Worm (Caenorhabditis elegans): Measurements from ENCODE around the gene T27E4.1.

T27E4.1 gene

DNA sequence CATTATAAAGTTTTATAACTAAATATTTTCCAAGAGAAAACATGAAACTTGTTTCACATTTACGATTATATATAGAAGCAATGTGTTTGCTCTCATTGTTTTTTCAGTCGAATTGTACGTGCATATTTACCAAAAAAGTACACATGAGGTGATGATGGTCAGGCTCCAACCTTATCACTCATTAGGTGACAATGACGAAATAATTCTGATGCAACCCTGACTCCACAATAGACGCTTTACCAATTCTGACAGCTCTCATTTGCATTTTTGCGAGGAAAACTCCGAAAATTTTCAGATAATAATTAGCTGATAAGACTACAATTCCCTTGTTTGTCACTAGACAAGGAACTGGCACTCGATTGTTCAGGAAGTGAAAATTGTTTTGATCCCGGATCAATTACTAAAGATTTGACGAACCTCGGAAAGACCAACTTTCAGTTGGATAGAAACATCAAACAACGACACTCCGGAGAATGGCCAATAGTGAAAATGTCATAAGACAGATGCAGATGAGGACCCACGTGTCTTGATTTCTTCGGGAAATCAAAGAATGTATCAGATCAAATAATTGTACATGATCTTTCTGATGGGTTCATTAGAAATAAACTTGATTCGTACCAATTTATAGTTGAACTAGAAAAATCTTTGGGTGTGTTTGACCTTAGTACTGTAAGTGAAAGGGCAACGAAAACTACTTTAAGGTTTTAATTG, 13.2 kb upstream of the T27E4.1 start (continued):
- TF ChIP-seq ztf-11 (tag; optimal IDR thresholded peaks at IDR 0.05) = no peak
- no peak for TF ChIP-seq ama-1 (optimal IDR thresholded peaks at IDR 0.05)
- TF ChIP-seq egl-27 (tag; optimal IDR thresholded peaks at IDR 0.05) = peak; percentile 3
- no peak for TF ChIP-seq unc-62 (GFP tag; optimal IDR thresholded peaks at IDR 0.05)
- TF ChIP-seq gmeb-1 (tag; optimal IDR thresholded peaks at IDR 0.05) = peak; percentile 18

DNA sequence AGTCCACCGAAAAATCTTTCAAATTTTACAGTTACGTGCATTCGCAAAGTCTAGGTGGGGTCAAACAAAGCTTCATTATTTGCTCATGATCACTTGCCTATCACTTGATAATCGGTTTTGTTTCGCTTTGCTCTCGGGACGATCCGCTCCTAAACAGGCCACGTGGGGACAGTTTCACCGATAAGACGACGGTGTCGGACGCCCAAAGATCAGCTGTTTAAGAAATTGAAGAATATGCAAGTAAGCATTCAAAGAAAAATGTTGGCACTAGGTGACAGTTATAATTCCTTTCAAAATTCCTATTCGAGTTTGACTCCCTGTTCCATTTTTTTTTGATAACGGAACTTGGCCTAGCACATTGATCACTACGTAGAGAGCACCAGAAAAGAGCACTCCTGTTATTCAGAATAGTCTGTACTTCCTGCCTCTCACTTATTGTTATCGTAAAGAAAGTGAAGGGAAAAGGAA, 12.1 kb upstream of the T27E4.1 start:
- peak; percentile 72 for TF ChIP-seq fos-1 (tag; optimal IDR thresholded peaks at IDR 0.05)
- no peak for TF ChIP-seq lin-11 (tag; optimal IDR thresholded peaks at IDR 0.05)
- no peak for TF ChIP-seq blmp-1 (tag; optimal IDR thresholded peaks at IDR 0.05; ENCODE audit: insufficient read depth)
- TF ChIP-seq lsy-2 (tag; optimal IDR thresholded peaks at IDR 0.05) = no peak
- peak; percentile 79 for TF ChIP-seq F13H6.1 (tag; optimal IDR thresholded peaks at IDR 0.05)
- TF ChIP-seq unc-62 (GFP tag; optimal IDR thresholded peaks at IDR 0.05) = no peak
- TF ChIP-seq unc-39 (tag; optimal IDR thresholded peaks at IDR 0.05) = no peak
- no peak for TF ChIP-seq snpc-4 (tag; optimal IDR thresholded peaks at IDR 0.05)
- TF ChIP-seq nhr-23 (tag; optimal IDR thresholded peaks at IDR 0.05) = no peak
- TF ChIP-seq peb-1 (tag; optimal IDR thresholded peaks at IDR 0.05) = no peak
- no peak for TF ChIP-seq dmd-4 (tag; optimal IDR thresholded peaks at IDR 0.05)
- peak; percentile 39 for TF ChIP-seq gmeb-1 (tag; optimal IDR thresholded peaks at IDR 0.05)
- no peak for TF ChIP-seq skn-1 (tag; optimal IDR thresholded peaks at IDR 0.05)
- no peak for TF ChIP-seq alr-1 (tag; optimal IDR thresholded peaks at IDR 0.05)
- TF ChIP-seq sma-9 (GFP tag; optimal IDR thresholded peaks at IDR 0.05) = peak; percentile 88
- TF ChIP-seq sma-9 (tag; optimal IDR thresholded peaks at IDR 0.05) = no peak
- no peak for TF ChIP-seq nhr-6 (tag; optimal IDR thresholded peaks at IDR 0.05)
- no peak for TF ChIP-seq egl-27 (tag; optimal IDR thresholded peaks at IDR 0.05)
- no peak for TF ChIP-seq nhr-77 (tag; optimal IDR thresholded peaks at IDR 0.05)
- no peak for TF ChIP-seq elt-3 (tag; optimal IDR thresholded peaks at IDR 0.05)
- peak in 1 of 2 experiments; percentile 51 for TF ChIP-seq mdl-1 (tag; optimal IDR thresholded peaks at IDR 0.05)
- no peak for TF ChIP-seq ztf-4 (tag; optimal IDR thresholded peaks at IDR 0.05)
- TF ChIP-seq aly-2 (tag; optimal IDR thresholded peaks at IDR 0.05) = no peak
- no peak for TF ChIP-seq R02D3.7 (tag; optimal IDR thresholded peaks at IDR 0.05)
- TF ChIP-seq elt-1 (tag; optimal IDR thresholded peaks at IDR 0.05) = no peak
- peak; percentile 51 for TF ChIP-seq crh-2 (tag; optimal IDR thresholded peaks at IDR 0.05)
- TF ChIP-seq ceh-82 (tag; optimal IDR thresholded peaks at IDR 0.05) = no peak
- no peak for TF ChIP-seq unc-55 (GFP tag; optimal IDR thresholded peaks at IDR 0.05)
- TF ChIP-seq Y55F3AM.14 (GFP tag; optimal IDR thresholded peaks at IDR 0.05) = no peak
- TF ChIP-seq nhr-237 (tag; optimal IDR thresholded peaks at IDR 0.05) = no peak
- peak; percentile 53 for TF ChIP-seq nhr-129 (tag; optimal IDR thresholded peaks at IDR 0.05)
- TF ChIP-seq sma-3 (GFP tag; optimal IDR thresholded peaks at IDR 0.05) = no peak

- peak; percentile 21 for TF ChIP-seq crh-2 (tag; optimal IDR thresholded peaks at IDR 0.05)
- peak; percentile 61 for TF ChIP-seq fos-1 (tag; optimal IDR thresholded peaks at IDR 0.05)
- no peak for TF ChIP-seq unc-62 (GFP tag; optimal IDR thresholded peaks at IDR 0.05)
- TF ChIP-seq F13H6.1 (tag; optimal IDR thresholded peaks at IDR 0.05) = peak; percentile 22
These were observed 10.7 kb upstream of the T27E4.1 start for ce11 chrV:9081410-9081809.

DNA sequence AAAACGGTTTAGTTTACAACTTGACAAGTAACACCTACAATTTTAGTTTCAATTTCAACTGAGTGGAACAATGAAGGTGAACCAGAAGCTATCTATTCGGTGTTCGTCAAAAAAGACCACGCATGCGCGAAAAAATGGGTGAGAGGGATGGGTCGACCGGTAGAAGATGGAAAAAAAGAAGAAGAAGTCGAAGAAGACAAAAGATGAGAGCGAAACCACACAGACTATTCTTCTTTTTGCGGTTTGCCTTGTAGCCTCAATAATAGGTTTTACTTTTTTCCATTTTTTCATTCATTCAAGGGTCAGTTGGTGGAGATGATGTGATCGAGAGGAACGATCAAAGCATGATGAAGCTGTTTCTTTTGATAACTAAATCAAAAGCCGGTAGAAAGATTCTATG, 9.8 kb upstream of the T27E4.1 start:
- TF ChIP-seq unc-62 (GFP tag; optimal IDR thresholded peaks at IDR 0.05) (no peak), ama-1 (optimal IDR thresholded peaks at IDR 0.05) (no peak), fos-1 (tag; optimal IDR thresholded peaks at IDR 0.05) (no peak), lin-39 (tag; optimal IDR thresholded peaks at IDR 0.05) (no peak), lin-13 (GFP tag; optimal IDR thresholded peaks at IDR 0.05) (no peak), blmp-1 (tag; optimal IDR thresholded peaks at IDR 0.05; ENCODE audit: insufficient read depth) (no peak), C34F6.9 (tag; optimal IDR thresholded peaks at IDR 0.05) (no peak), nhr-237 (tag; optimal IDR thresholded peaks at IDR 0.05) (no peak), crh-2 (tag; optimal IDR thresholded peaks at IDR 0.05) (no peak), dmd-4 (tag; optimal IDR thresholded peaks at IDR 0.05) (no peak), aly-2 (tag; optimal IDR thresholded peaks at IDR 0.05) (no peak), Y55F3AM.14 (GFP tag; optimal IDR thresholded peaks at IDR 0.05) (no peak), nhr-25 (tag; optimal IDR thresholded peaks at IDR 0.05) (no peak), nhr-77 (tag; optimal IDR thresholded peaks at IDR 0.05) (no peak), ztf-1 (GFP tag; conservative IDR thresholded peaks at IDR 0.05) (no peak), sma-9 (GFP tag; optimal IDR thresholded peaks at IDR 0.05) (no peak), sma-9 (tag; optimal IDR thresholded peaks at IDR 0.05) (no peak)

All from whole organism, L2 larva.